Fruit fly (Drosophila melanogaster): ENCODE results near the gene CG33783.

CG33783 gene

dm6 chr3R:10097531-10098295 lies 31.1 kb downstream of the CG33783 start (continued):
- no peak for TF ChIP-seq bbx (GFP tag; IDR thresholded peaks at IDR 0.05; ENCODE audit: partially characterized antibody)
- TF ChIP-seq CG32532 (GFP tag; IDR thresholded peaks at IDR 0.05) = peak; percentile 79
- peak; percentile 46 for TF ChIP-seq CG3995 (GFP tag; optimal IDR thresholded peaks at IDR 0.05)
- TF ChIP-seq Asciz (GFP tag; optimal IDR thresholded peaks at IDR 0.05) = peak; percentile 55
- peak; percentile 69 for TF ChIP-seq CG12219 (GFP tag; optimal IDR thresholded peaks at IDR 0.05)
- peak; percentile 78 for TF ChIP-seq row (GFP tag; IDR thresholded peaks at IDR 0.05)
- peak; percentile 44; the same call in 1 of the 2 replicates for TF ChIP-seq CG6272 (GFP tag; IDR thresholded peaks at IDR 0.05)
- TF ChIP-seq twi (tag; optimal IDR thresholded peaks at IDR 0.05) = no peak
- peak; percentile 50; the same call in 1 of the 2 replicates for TF ChIP-seq Taf1 (GFP tag; IDR thresholded peaks at IDR 0.05)
- peak; percentile 70 for TF ChIP-seq jumu (GFP tag; optimal IDR thresholded peaks at IDR 0.05)
- TF ChIP-seq CG3281 (GFP tag; optimal IDR thresholded peaks at IDR 0.05) = peak; percentile 84
- peak; percentile 71 for TF ChIP-seq CoRest (tag; optimal IDR thresholded peaks at IDR 0.05)
- TF ChIP-seq CG34422 (GFP tag; IDR thresholded peaks at IDR 0.05) = peak; percentile 49; the same call in 1 of the 3 replicates
- TF ChIP-seq CrebB (tag; optimal IDR thresholded peaks at IDR 0.05) = peak; percentile 39
- TF ChIP-seq CG1792 (GFP tag; optimal IDR thresholded peaks at IDR 0.05) = peak; percentile 33
- peak; percentile 30; the same call in 1 of the 2 replicates for TF ChIP-seq Scr (GFP tag; IDR thresholded peaks at IDR 0.05; ENCODE audit: partially characterized antibody)
- peak; percentile 18 for TF ChIP-seq CG6254 (GFP tag; optimal IDR thresholded peaks at IDR 0.05)
- peak; percentile 90 for TF ChIP-seq sug (tag; optimal IDR thresholded peaks at IDR 0.05)
- TF ChIP-seq corto (GFP tag; optimal IDR thresholded peaks at IDR 0.05) = no peak
- peak; percentile 37 for TF ChIP-seq CG1529 (GFP tag; optimal IDR thresholded peaks at IDR 0.05)
- TF ChIP-seq D19A (tag; optimal IDR thresholded peaks at IDR 0.05) = peak; percentile 93
- TF ChIP-seq h (optimal IDR thresholded peaks at IDR 0.05) = no peak
- TF ChIP-seq tin (GFP tag; optimal IDR thresholded peaks at IDR 0.05) = peak; percentile 16
- TF ChIP-seq CG31441 (GFP tag; IDR thresholded peaks at IDR 0.05) = peak; percentile 68
- no peak for TF ChIP-seq CG11723 (GFP tag; optimal IDR thresholded peaks at IDR 0.05)
- TF ChIP-seq grau (tag; optimal IDR thresholded peaks at IDR 0.05) = peak; percentile 73
- TF ChIP-seq CG6813 (GFP tag; optimal IDR thresholded peaks at IDR 0.05) = peak; percentile 64
- peak; percentile 26 for TF ChIP-seq gro (GFP tag; optimal IDR thresholded peaks at IDR 0.05)
- peak; percentile 46 for TF ChIP-seq CG6854 (GFP tag; optimal IDR thresholded peaks at IDR 0.05)
- no peak; the same call in 2 of the 3 replicates for TF ChIP-seq Optix (GFP tag; IDR thresholded peaks at IDR 0.05)
- TF ChIP-seq D19B (GFP tag; optimal IDR thresholded peaks at IDR 0.05) = peak; percentile 84
- TF ChIP-seq tap (tag; optimal IDR thresholded peaks at IDR 0.05) = peak; percentile 76
- peak; percentile 18 for TF ChIP-seq p53 (GFP tag; optimal IDR thresholded peaks at IDR 0.05)
- peak; percentile 37 for TF ChIP-seq CG18764 (GFP tag; optimal IDR thresholded peaks at IDR 0.05)
- TF ChIP-seq crp (GFP tag; optimal IDR thresholded peaks at IDR 0.05) = peak in 1 of 2 experiments; percentile 7
- TF ChIP-seq pnt (GFP tag; optimal IDR thresholded peaks at IDR 0.05) = peak; percentile 62
- TF ChIP-seq trh (GFP tag; optimal IDR thresholded peaks at IDR 0.05) = peak; percentile 34
- TF ChIP-seq CG10654 (GFP tag; optimal IDR thresholded peaks at IDR 0.05) = peak; percentile 37
- TF ChIP-seq CG30431 (GFP tag; optimal IDR thresholded peaks at IDR 0.05) = peak; percentile 45
- TF ChIP-seq ato (GFP tag; IDR thresholded peaks at IDR 0.05; ENCODE audit: partially characterized antibody) = no peak
- peak; percentile 51 for TF ChIP-seq ATbp (GFP tag; optimal IDR thresholded peaks at IDR 0.05)
- peak; percentile 32 for TF ChIP-seq CG12299 (tag; optimal IDR thresholded peaks at IDR 0.05)
- TF ChIP-seq dpn (GFP tag; optimal IDR thresholded peaks at IDR 0.05) = peak; percentile 65 to 68
- no peak for TF ChIP-seq ham (GFP tag; IDR thresholded peaks at IDR 0.05)
- TF ChIP-seq dimm (GFP tag; IDR thresholded peaks at IDR 0.05) = no peak
- TF ChIP-seq bowl (GFP tag; IDR thresholded peaks at IDR 0.05) = 0 out of 2 replicates have a peak, but pooled peaks have one; percentile 13
- peak; percentile 46 to 52 for TF ChIP-seq chif (GFP tag; optimal IDR thresholded peaks at IDR 0.05)
- TF ChIP-seq grn (GFP tag; optimal IDR thresholded peaks at IDR 0.05) = peak; percentile 29
- TF ChIP-seq CG14860 (GFP tag; IDR thresholded peaks at IDR 0.05; ENCODE audit: partially characterized antibody) = no peak
